Worm (Caenorhabditis elegans): ENCODE data around the gene F26F4.9.

F26F4.9 gene

DNA sequence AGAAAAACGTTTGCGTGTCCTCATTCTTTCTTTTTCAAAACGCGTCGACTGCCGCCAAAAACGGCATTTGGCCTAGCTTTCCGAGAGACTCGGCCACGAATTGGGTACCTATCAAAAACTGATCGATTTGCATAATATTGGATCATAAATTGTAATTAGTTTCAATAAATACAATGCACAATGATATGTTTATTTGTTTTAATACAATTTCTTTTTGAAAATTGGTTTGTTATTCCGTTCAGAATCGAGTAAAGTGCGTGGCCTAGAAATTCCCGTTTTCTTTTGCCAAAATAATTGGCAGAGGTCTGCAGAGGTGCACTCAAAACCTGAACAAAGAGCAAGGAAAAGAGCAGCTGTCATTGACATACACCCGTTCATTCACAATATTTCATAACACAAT, 6.9 kb downstream of the F26F4.9 start, which contains the start of gene F26F4.8:
Gene F26F4.8, minus strand, starts transcription at position 69 of the 400 bp plus-strand sequence.
- TF ChIP-seq lin-15B (tag; optimal IDR thresholded peaks at IDR 0.05) = peak; percentile 42
- peak; percentile 52 for TF ChIP-seq nfya-1 (tag; optimal IDR thresholded peaks at IDR 0.05; ENCODE audit: insufficient read depth)
- TF ChIP-seq lin-39 (tag; optimal IDR thresholded peaks at IDR 0.05) = no peak
- peak; percentile 14 for TF ChIP-seq pha-4 (tag; optimal IDR thresholded peaks at IDR 0.05)

DNA sequence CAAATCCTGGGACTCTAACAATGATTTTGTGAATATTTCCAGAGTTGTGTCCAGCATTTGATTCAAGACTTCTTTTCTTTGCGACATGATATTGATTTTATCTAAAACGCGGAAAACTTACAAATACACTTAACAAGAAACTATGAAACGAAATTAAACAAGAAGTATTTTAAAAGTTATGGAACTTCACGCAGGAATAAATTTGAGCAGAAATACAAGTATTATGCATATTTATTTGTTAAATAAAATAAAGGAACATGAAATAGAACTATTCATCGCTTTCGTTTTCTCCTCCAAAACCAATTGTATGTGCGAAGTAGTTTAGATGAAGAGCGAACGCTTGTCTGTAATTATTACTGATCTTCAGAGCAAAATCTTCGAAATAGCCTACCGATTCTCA, 8.5 kb downstream of the F26F4.9 start, which contains the start of gene kbp-2:
Gene kbp-2, minus strand, starts transcription at position 101 of the 400 bp plus-strand sequence.
- TF ChIP-seq nhr-25 (tag; optimal IDR thresholded peaks at IDR 0.05) = no peak
- no peak for TF ChIP-seq ZK546.5 (tag; optimal IDR thresholded peaks at IDR 0.05)
- no peak for TF ChIP-seq pha-4 (tag; optimal IDR thresholded peaks at IDR 0.05)
- no peak for TF ChIP-seq unc-62 (GFP tag; optimal IDR thresholded peaks at IDR 0.05)
- TF ChIP-seq nhr-12 (tag; optimal IDR thresholded peaks at IDR 0.05) = no peak
- no peak for TF ChIP-seq nhr-23 (tag; optimal IDR thresholded peaks at IDR 0.05)

DNA sequence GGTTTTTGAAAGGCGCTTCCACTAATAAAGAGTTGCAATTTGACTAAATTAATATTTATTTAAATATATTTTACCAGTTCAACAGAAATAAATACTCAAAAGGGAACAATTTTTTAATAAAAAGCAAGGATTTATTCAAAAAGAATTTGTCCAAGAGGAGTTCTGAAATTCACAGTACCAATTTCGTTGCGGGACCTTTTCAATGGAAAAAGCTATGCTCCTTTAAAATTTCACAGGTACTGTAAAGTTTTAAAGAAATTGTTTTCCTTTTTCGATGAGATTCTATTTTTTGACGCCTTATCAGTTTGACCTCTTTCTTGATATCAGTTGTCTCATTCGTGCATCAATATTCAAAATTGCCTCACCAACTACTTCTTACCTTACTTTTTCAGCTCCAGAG, 12.1 kb downstream of the F26F4.9 start, which contains the start of gene tag-340:
Gene tag-340, plus strand, starts transcription at position 249 of the 400 bp plus-strand sequence.
- TF ChIP-seq ceh-82 (tag; optimal IDR thresholded peaks at IDR 0.05) (no peak), mdl-1 (tag; optimal IDR thresholded peaks at IDR 0.05) (no peak), aly-2 (tag; optimal IDR thresholded peaks at IDR 0.05) (no peak), ama-1 (optimal IDR thresholded peaks at IDR 0.05) (no peak), nhr-77 (tag; optimal IDR thresholded peaks at IDR 0.05) (no peak), hmg-11 (tag; optimal IDR thresholded peaks at IDR 0.05) (no peak), jun-1 (tag; optimal IDR thresholded peaks at IDR 0.05) (no peak), nhr-76 (tag; optimal IDR thresholded peaks at IDR 0.05) (no peak), elt-3 (tag; optimal IDR thresholded peaks at IDR 0.05) (no peak), nhr-25 (tag; optimal IDR thresholded peaks at IDR 0.05) (no peak), elt-1 (tag; optimal IDR thresholded peaks at IDR 0.05) (no peak), ztf-4 (tag; optimal IDR thresholded peaks at IDR 0.05) (no peak), ceh-28 (tag; optimal IDR thresholded peaks at IDR 0.05) (no peak), nhr-237 (tag; optimal IDR thresholded peaks at IDR 0.05) (no peak), fkh-10 (GFP tag; optimal IDR thresholded peaks at IDR 0.05) (no peak), nhr-43 (tag; optimal IDR thresholded peaks at IDR 0.05; ENCODE audit: poor library complexity, severe bottlenecking) (no peak)

DNA sequence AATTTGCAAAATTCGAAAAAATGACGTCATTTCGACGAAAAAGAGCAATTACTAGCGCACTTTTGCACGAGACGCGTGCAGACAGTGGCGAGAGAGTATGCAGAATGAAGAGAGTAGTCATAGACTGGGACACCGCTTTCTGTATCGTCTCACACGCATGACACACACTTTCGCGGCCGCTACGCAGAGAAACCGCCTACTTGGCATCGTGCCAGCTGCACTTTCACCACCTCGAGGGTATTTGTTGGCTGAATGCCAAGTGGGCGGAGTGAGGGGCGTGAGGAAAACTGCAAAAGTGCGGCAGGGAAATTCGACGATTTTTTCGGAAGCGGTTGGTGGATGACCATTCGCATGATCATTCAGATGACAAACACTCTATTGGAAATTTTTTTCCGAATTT, 12.6 kb downstream of the F26F4.9 start:
- peak; percentile 99 for TF ChIP-seq nfya-1 (tag; optimal IDR thresholded peaks at IDR 0.05; ENCODE audit: insufficient read depth)
- TF ChIP-seq fos-1 (tag; optimal IDR thresholded peaks at IDR 0.05) = peak; percentile 97
- TF ChIP-seq unc-62 (GFP tag; optimal IDR thresholded peaks at IDR 0.05) = peak; percentile 97
- TF ChIP-seq ztf-11 (tag; optimal IDR thresholded peaks at IDR 0.05) = peak; percentile 4
- TF ChIP-seq lin-39 (tag; optimal IDR thresholded peaks at IDR 0.05) = peak; percentile 99
- peak; percentile 97 for TF ChIP-seq elt-2 (tag; optimal IDR thresholded peaks at IDR 0.05)
- TF ChIP-seq nhr-12 (tag; optimal IDR thresholded peaks at IDR 0.05) = no peak
- TF ChIP-seq sea-2 (GFP tag; optimal IDR thresholded peaks at IDR 0.05) = peak; percentile 87
- TF ChIP-seq fkh-10 (GFP tag; optimal IDR thresholded peaks at IDR 0.05) = peak; percentile 99
- TF ChIP-seq hmg-11 (tag; optimal IDR thresholded peaks at IDR 0.05) = peak; percentile 97
- peak; percentile 94 for TF ChIP-seq egl-5 (tag; optimal IDR thresholded peaks at IDR 0.05)
- peak; percentile 100 for TF ChIP-seq nhr-25 (tag; optimal IDR thresholded peaks at IDR 0.05)
- TF ChIP-seq zag-1 (tag; optimal IDR thresholded peaks at IDR 0.05) = peak; percentile 84
- peak; percentile 95 for TF ChIP-seq nhr-11 (tag; optimal IDR thresholded peaks at IDR 0.05)
- TF ChIP-seq daf-12 (tag; optimal IDR thresholded peaks at IDR 0.05) = peak; percentile 90
- TF ChIP-seq eor-1 (tag; optimal IDR thresholded peaks at IDR 0.05) = peak in 1 of 2 experiments; percentile 2
- TF ChIP-seq nhr-67 (tag; optimal IDR thresholded peaks at IDR 0.05) = no peak
- peak; percentile 97 for TF ChIP-seq tbx-2 (tag; optimal IDR thresholded peaks at IDR 0.05)
- peak; percentile 85 for TF ChIP-seq elt-1 (tag; optimal IDR thresholded peaks at IDR 0.05)
- no peak for TF ChIP-seq nhr-237 (tag; optimal IDR thresholded peaks at IDR 0.05)
- TF ChIP-seq ztf-4 (tag; optimal IDR thresholded peaks at IDR 0.05) = peak; percentile 88
- TF ChIP-seq ceh-16 (tag; optimal IDR thresholded peaks at IDR 0.05) = peak; percentile 76
- peak; percentile 98 for TF ChIP-seq lsy-12 (tag; optimal IDR thresholded peaks at IDR 0.05)
- peak; percentile 98 for TF ChIP-seq nhr-43 (tag; optimal IDR thresholded peaks at IDR 0.05; ENCODE audit: poor library complexity, severe bottlenecking)
- TF ChIP-seq lin-15B (tag; optimal IDR thresholded peaks at IDR 0.05) = peak; percentile 96
- TF ChIP-seq mml-1 (tag; optimal IDR thresholded peaks at IDR 0.05) = peak; percentile 57
- peak; percentile 95 for TF ChIP-seq ceh-28 (tag; optimal IDR thresholded peaks at IDR 0.05)
- TF ChIP-seq jun-1 (tag; optimal IDR thresholded peaks at IDR 0.05) = peak; percentile 98
- peak; percentile 96 for TF ChIP-seq pqm-1 (tag; optimal IDR thresholded peaks at IDR 0.05)
- TF ChIP-seq elt-3 (tag; optimal IDR thresholded peaks at IDR 0.05) = peak in 2 of 3 experiments; percentile 25 to 95
- peak; percentile 95 for TF ChIP-seq egl-27 (tag; optimal IDR thresholded peaks at IDR 0.05)
- no peak for TF ChIP-seq nhr-28 (tag; optimal IDR thresholded peaks at IDR 0.05)
- TF ChIP-seq skn-1 (tag; optimal IDR thresholded peaks at IDR 0.05) = peak; percentile 91
- peak; percentile 100 for TF ChIP-seq nhr-23 (tag; optimal IDR thresholded peaks at IDR 0.05)
- no peak for TF ChIP-seq aly-2 (tag; optimal IDR thresholded peaks at IDR 0.05)
- TF ChIP-seq mdl-1 (tag; optimal IDR thresholded peaks at IDR 0.05) = peak; percentile 97
- peak; percentile 75 for TF ChIP-seq nhr-76 (tag; optimal IDR thresholded peaks at IDR 0.05)
- TF ChIP-seq R02D3.7 (tag; optimal IDR thresholded peaks at IDR 0.05) = peak; percentile 92
- peak; percentile 92 for TF ChIP-seq snpc-4 (tag; optimal IDR thresholded peaks at IDR 0.05)
- TF ChIP-seq pha-4 (tag; optimal IDR thresholded peaks at IDR 0.05) = peak; percentile 99
